Fruit fly (Drosophila melanogaster) whole organism, embryonic: Measurements from ENCODE around the gene CG17029.

Source experiments
- Aef1 ChIP-seq: fragments of 200-800 bp; sonication (Bioruptor generic); IDR thresholded peaks from 3 replicates; pipeline ENCODE4 v1.3.6; 2022; ENCODE audit warnings: missing biosample characterization, missing genetic modification characterization
- Antp ChIP-seq: fragments of 200-800 bp; sonication (Bioruptor generic); optimal IDR thresholded peaks from 3 replicates; lab custom pipeline; 2016; ENCODE audit warnings: missing biosample characterization, missing genetic modification characterization
- Asciz ChIP-seq: fragments of 200-800 bp; sonication (Bioruptor generic); optimal IDR thresholded peaks from 2 replicates; lab custom pipeline; 2017; ENCODE audit warnings: missing biosample characterization, mild to moderate bottlenecking, missing genetic modification characterization, missing genetic modification reagents
- Atf3 ChIP-seq: fragments of 200-800 bp; sonication (Bioruptor generic); optimal IDR thresholded peaks from 3 replicates; lab custom pipeline; 2016; ENCODE audit warnings: missing biosample characterization, missing genetic modification characterization
- Atf6 ChIP-seq: fragments of 200-800 bp; sonication (Bioruptor generic); IDR thresholded peaks from 2 replicates; pipeline ENCODE4 v1.3.6; 2022; ENCODE audit warnings: missing biosample characterization, missing genetic modification characterization
- Blimp-1 ChIP-seq: fragments of 200-800 bp; sonication (Bioruptor generic); optimal IDR thresholded peaks from 3 replicates; lab custom pipeline; 2018; ENCODE audit warnings: missing biosample characterization, missing genetic modification characterization, mild to moderate bottlenecking, moderate library complexity, missing genetic modification reagents
- C15 ChIP-seq: fragments of 200-800 bp; sonication (Bioruptor generic); IDR thresholded peaks from 3 replicates; pipeline ENCODE4 v1.3.6; 2022; ENCODE audit warnings: missing biosample characterization, missing genetic modification characterization
- CG10366 ChIP-seq: fragments of 200-800 bp; sonication (Bioruptor generic); IDR thresholded peaks from 2 replicates; pipeline ENCODE4 v1.3.6; 2022; ENCODE audit warnings: missing biosample characterization, missing genetic modification characterization
- CG11696 ChIP-seq: fragments of 200-800 bp; sonication (Bioruptor generic); IDR thresholded peaks from 2 replicates; pipeline ENCODE4 v1.3.6; 2022; ENCODE audit warnings: missing biosample characterization, missing genetic modification characterization
- CG12391 ChIP-seq: fragments of 200-800 bp; sonication (Bioruptor generic); optimal IDR thresholded peaks from 3 replicates; lab custom pipeline; 2018; ENCODE audit warnings: missing biosample characterization, mild to moderate bottlenecking, missing genetic modification characterization, moderate library complexity
- CG12744 ChIP-seq: fragments of 200-800 bp; sonication (Bioruptor generic); optimal IDR thresholded peaks from 2 replicates; lab custom pipeline; 2016; ENCODE audit warnings: missing biosample characterization, missing genetic modification characterization
- CG13296 ChIP-seq: fragments of 200-800 bp; sonication (Bioruptor generic); optimal IDR thresholded peaks from 3 replicates; lab custom pipeline; 2018; ENCODE audit warnings: missing biosample characterization, mild to moderate bottlenecking, missing genetic modification characterization
- CG14441 ChIP-seq: fragments of 200-800 bp; sonication (Bioruptor generic); IDR thresholded peaks from 2 replicates; pipeline ENCODE4 v1.3.6; 2022; ENCODE audit warnings: missing biosample characterization, missing genetic modification characterization
- CG14710 ChIP-seq: fragments of 200-800 bp; sonication (Bioruptor generic); optimal IDR thresholded peaks from 3 replicates; lab custom pipeline; 2019; ENCODE audit warnings: missing biosample characterization, mild to moderate bottlenecking, missing genetic modification characterization, moderate library complexity
- CG15269 ChIP-seq: fragments of 200-800 bp; sonication (Bioruptor generic); optimal IDR thresholded peaks from 2 replicates; lab custom pipeline; 2018; ENCODE audit warnings: missing biosample characterization, mild to moderate bottlenecking, missing genetic modification characterization, moderate library complexity
- CG17385 ChIP-seq: fragments of 200-800 bp; sonication (Bioruptor generic); optimal IDR thresholded peaks from 3 replicates; lab custom pipeline; 2018; ENCODE audit warnings: missing biosample characterization, mild to moderate bottlenecking, missing genetic modification characterization
- CG1832 ChIP-seq: fragments of 200-800 bp; sonication (Bioruptor generic); optimal IDR thresholded peaks from 2 replicates; lab custom pipeline; 2017; ENCODE audit warnings: missing biosample characterization, mild to moderate bottlenecking, missing genetic modification characterization, inconsistent platforms
- CG18476 ChIP-seq: fragments of 200-800 bp; sonication (Bioruptor generic); optimal IDR thresholded peaks from 2 replicates; lab custom pipeline; 2016; ENCODE audit warnings: missing biosample characterization, mild to moderate bottlenecking, missing genetic modification characterization
- CG32772 ChIP-seq: fragments of 200-800 bp; sonication (Bioruptor generic); IDR thresholded peaks from 2 replicates; pipeline ENCODE4 v1.3.6; 2022; ENCODE audit warnings: missing biosample characterization, missing genetic modification characterization
- CG3726 ChIP-seq: fragments of 200-800 bp; sonication (Bioruptor generic); IDR thresholded peaks from 3 replicates; pipeline ENCODE4, ENCODE4 v1.3.6; 2022; ENCODE audit warnings: missing biosample characterization, missing genetic modification characterization
- CG6689 ChIP-seq: fragments of 200-800 bp; sonication (Bioruptor generic); IDR thresholded peaks from 2 replicates; pipeline ENCODE4 v1.3.6; 2022; ENCODE audit warnings: missing biosample characterization, missing genetic modification characterization
- CG7786 ChIP-seq: fragments of 200-800 bp; sonication (Bioruptor generic); optimal IDR thresholded peaks from 2 replicates; lab custom pipeline; 2016; ENCODE audit warnings: missing biosample characterization, missing genetic modification characterization
- CG8765 ChIP-seq: fragments of 200-800 bp; sonication (Bioruptor generic); IDR thresholded peaks from 2 replicates; pipeline ENCODE4 v1.3.6; 2022; ENCODE audit warnings: missing biosample characterization, missing genetic modification characterization
- CG9215 ChIP-seq: fragments of 200-800 bp; sonication (Bioruptor generic); IDR thresholded peaks from 2 replicates; pipeline ENCODE4 v1.3.6; 2022; ENCODE audit warnings: missing biosample characterization, missing genetic modification characterization
- CTCF ChIP-seq: fragments of 200-800 bp; sonication (Bioruptor generic); optimal IDR thresholded peaks from 2 replicates; lab custom pipeline; 2017; ENCODE audit warnings: missing biosample characterization, mild to moderate bottlenecking, missing genetic modification characterization, moderate library complexity
- Dref ChIP-seq: fragments of 200-800 bp; sonication (Bioruptor generic); IDR thresholded peaks from 2 replicates; pipeline ENCODE4 v1.3.6; 2022; ENCODE audit warnings: missing biosample characterization, missing genetic modification characterization
- E2f1 ChIP-seq: fragments of 200-800 bp; sonication (Bioruptor generic); IDR thresholded peaks from 2 replicates; pipeline ENCODE4 v1.3.6; 2022; ENCODE audit warnings: missing biosample characterization, missing genetic modification characterization
- Ets65A ChIP-seq: fragments of 200-800 bp; sonication (Bioruptor generic); peaks from one replicate; lab custom pipeline; 2016; ENCODE audit warnings: missing biosample characterization, missing genetic modification characterization
- HHEX ChIP-seq: fragments of 200-800 bp; sonication (Bioruptor generic); optimal IDR thresholded peaks from 3 replicates; lab custom pipeline; 2017; ENCODE audit warnings: missing biosample characterization, mild to moderate bottlenecking, missing genetic modification characterization, missing genetic modification reagents
- HLH54F ChIP-seq: fragments of 200-800 bp; sonication (Bioruptor generic); optimal IDR thresholded peaks from 3 replicates; lab custom pipeline; 2016; ENCODE audit warnings: missing biosample characterization, missing genetic modification characterization
- Hr3 ChIP-seq: fragments of 200-800 bp; sonication (Bioruptor generic); optimal IDR thresholded peaks from 3 replicates; lab custom pipeline; 2016; ENCODE audit warnings: missing biosample characterization, missing genetic modification characterization
- MTF-1 ChIP-seq: fragments of 200-800 bp; sonication (Bioruptor generic); optimal IDR thresholded peaks from 2 replicates; lab custom pipeline; 2018; ENCODE audit warnings: missing biosample characterization, mild to moderate bottlenecking, missing genetic modification characterization, borderline replicate concordance
- Poxn ChIP-seq: fragments of 200-800 bp; sonication (Bioruptor generic); IDR thresholded peaks from 2 replicates; pipeline ENCODE4 v1.3.6; 2022; ENCODE audit warnings: missing biosample characterization, missing genetic modification characterization
- Side ChIP-seq: fragments of 200-800 bp; sonication (Bioruptor generic); optimal IDR thresholded peaks from 2 replicates; lab custom pipeline; 2016; ENCODE audit warnings: missing biosample characterization, missing genetic modification characterization
- Sox100B ChIP-seq: fragments of 200-800 bp; sonication (Bioruptor generic); optimal IDR thresholded peaks from 3 replicates; lab custom pipeline; 2018; ENCODE audit warnings: missing biosample characterization, mild to moderate bottlenecking, missing genetic modification characterization
- al ChIP-seq: fragments of 200-800 bp; sonication (Bioruptor generic); IDR thresholded peaks from 2 replicates; pipeline ENCODE4 v1.3.6; 2022; ENCODE audit warnings: missing biosample characterization, missing genetic modification characterization
- ase ChIP-seq: fragments of 200-800 bp; sonication (Bioruptor generic); IDR thresholded peaks from 3 replicates; pipeline ENCODE4 v1.3.6; 2022; ENCODE audit warnings: missing biosample characterization, missing genetic modification characterization
- az2 ChIP-seq: fragments of 200-800 bp; sonication (Bioruptor generic); optimal IDR thresholded peaks from 3 replicates; lab custom pipeline; 2016; ENCODE audit warnings: missing biosample characterization, missing genetic modification characterization
- cato ChIP-seq: fragments of 200-800 bp; sonication (Bioruptor generic); optimal IDR thresholded peaks from 2 replicates; lab custom pipeline; 2016; ENCODE audit warnings: missing biosample characterization, missing genetic modification characterization, borderline replicate concordance
- chn ChIP-seq: fragments of 200-800 bp; sonication (Bioruptor generic); optimal IDR thresholded peaks from 2 replicates; lab custom pipeline; 2016; ENCODE audit warnings: missing biosample characterization, missing genetic modification characterization
- crc ChIP-seq: fragments of 200-800 bp; sonication (Bioruptor generic); optimal IDR thresholded peaks from 2 replicates; lab custom pipeline; 2016; ENCODE audit warnings: missing biosample characterization, missing genetic modification characterization
- gsb ChIP-seq: fragments of 200-800 bp; sonication (Bioruptor generic); IDR thresholded peaks from 2 replicates; pipeline ENCODE4 v1.3.6; 2022; ENCODE audit warnings: missing biosample characterization, missing genetic modification characterization
- insv ChIP-seq, 2 experiments: fragments of 200-800 bp; sonication (Bioruptor generic); optimal IDR thresholded peaks; 3 replicates each; lab custom pipeline; 2016 to 2018; ENCODE audit warnings: missing biosample characterization in 2 of 2, missing genetic modification characterization in 2 of 2
- kay ChIP-seq: fragments of 200-800 bp; sonication (Bioruptor generic); optimal IDR thresholded peaks from 2 replicates; lab custom pipeline; 2016; ENCODE audit warnings: missing biosample characterization, missing genetic modification characterization
- oc ChIP-seq: fragments of 200-800 bp; sonication (Bioruptor generic); optimal IDR thresholded peaks from 2 replicates; lab custom pipeline; 2018; ENCODE audit warnings: missing biosample characterization, mild to moderate bottlenecking, missing genetic modification characterization, moderate library complexity
- pzg ChIP-seq: fragments of 200-800 bp; sonication (Bioruptor generic); optimal IDR thresholded peaks from 3 replicates; lab custom pipeline; 2018; ENCODE audit warnings: missing biosample characterization, mild to moderate bottlenecking, missing genetic modification characterization, moderate library complexity
- salm ChIP-seq: fragments of 200-800 bp; sonication (Bioruptor generic); optimal IDR thresholded peaks from 2 replicates; lab custom pipeline; 2018; ENCODE audit warnings: missing biosample characterization, mild to moderate bottlenecking, missing genetic modification characterization
- sc ChIP-seq, 3 experiments: fragments of >200 bp in 2 of 3; fragments of 200-800 bp in 1 of 3; sonication (Bioruptor generic) in 1 of 3; optimal IDR thresholded peaks; 2 replicates in 2 of 3; 3 replicates in 1 of 3; lab custom pipeline; 2017; ENCODE audit warnings: mild to moderate bottlenecking in 1 of 3, missing biosample characterization in 1 of 3, missing genetic modification characterization in 1 of 3, missing genetic modification reagents in 1 of 3
- sd ChIP-seq: fragments of 200-800 bp; sonication (Bioruptor generic); optimal IDR thresholded peaks from 3 replicates; lab custom pipeline; 2018; ENCODE audit warnings: missing biosample characterization, mild to moderate bottlenecking, missing genetic modification characterization, moderate library complexity
- tna ChIP-seq: fragments of 200-800 bp; sonication (Bioruptor generic); IDR thresholded peaks from 2 replicates; pipeline ENCODE4 v1.3.6; 2022; ENCODE audit warnings: missing biosample characterization, missing genetic modification characterization; ENCODE audit not compliant: partially characterized antibody
- zfh2 ChIP-seq: fragments of 200-800 bp; sonication (Bioruptor generic); optimal IDR thresholded peaks from 2 replicates; lab custom pipeline; 2016; ENCODE audit warnings: missing biosample characterization, missing genetic modification characterization

The CG17029 gene

dm6 chr3L:15999358-16000005, 22.8 kb downstream of the CG17029 start (continued):
- no peak for TF ChIP-seq gsb (GFP tag; lab: Robert Waterston, UW)
- TF ChIP-seq salm (tag; lab: Kevin White, UChicago), result peak; percentile 25
- no peak for TF ChIP-seq zfh2 (GFP tag; lab: Kevin White, UChicago)
- peak; percentile 38 for TF ChIP-seq Asciz (GFP tag; lab: Kevin White, UChicago)
- no peak for TF ChIP-seq CG8765 (GFP tag; lab: Robert Waterston, UW)
- TF ChIP-seq chn, result no peak
- peak; percentile 57 for TF ChIP-seq CG11696 (GFP tag; lab: Robert Waterston, UW)
- TF ChIP-seq Blimp-1 (GFP tag; lab: Kevin White, UChicago), result no peak
- TF ChIP-seq CG9215 (GFP tag; lab: Robert Waterston, UW), result no peak
- TF ChIP-seq cato (GFP tag; lab: Kevin White, UChicago), result no peak
- peak; percentile 14 for TF ChIP-seq Atf3 (GFP tag; lab: Kevin White, UChicago)
- no peak for TF ChIP-seq Antp (GFP tag; lab: Kevin White, UChicago)
- peak; percentile 43 for TF ChIP-seq HHEX
- peak; percentile 68 for TF ChIP-seq CG13296 (GFP tag; lab: Kevin White, UChicago)
- TF ChIP-seq pzg, result no peak
- no peak for TF ChIP-seq CTCF
- TF ChIP-seq CG6689, result 0 out of 2 replicates have a peak, but pooled peaks have one; percentile 10
- TF ChIP-seq al (GFP tag; lab: Robert Waterston, UW), result no peak
- no peak for TF ChIP-seq ase (GFP tag; lab: Robert Waterston, UW)
- TF ChIP-seq HLH54F, result peak; percentile 24
- peak; percentile 56 for TF ChIP-seq CG17385 (GFP tag; lab: Kevin White, UChicago)
- TF ChIP-seq Side, result no peak
- no peak for TF ChIP-seq MTF-1 (GFP tag; lab: Kevin White, UChicago)
- no peak for TF ChIP-seq crc
- peak; percentile 12 for TF ChIP-seq Hr3 (GFP tag; lab: Kevin White, UChicago)
- peak; percentile 37 for TF ChIP-seq CG14441 (GFP tag; lab: Robert Waterston, UW)
- no peak for TF ChIP-seq sc (optimal IDR thresholded peaks at IDR 0.05; lab: Kevin White, UChicago)
- TF ChIP-seq sc (GFP tag; optimal IDR thresholded peaks at IDR 0.05; lab: Kevin White, UChicago), result no peak
- no peak for TF ChIP-seq CG12744
- peak; percentile 55 for TF ChIP-seq E2f1 (GFP tag; lab: Robert Waterston, UW)
- TF ChIP-seq insv (GFP tag; optimal IDR thresholded peaks at IDR 0.05; lab: Kevin White, UChicago), result no peak
- peak; percentile 45 for TF ChIP-seq CG32772
- 0 out of 3 replicates have a peak, but pooled peaks have one; percentile 51 for TF ChIP-seq C15 (GFP tag; lab: Robert Waterston, UW)
- TF ChIP-seq CG1832 (GFP tag; lab: Kevin White, UChicago), result no peak
- TF ChIP-seq kay (GFP tag; lab: Kevin White, UChicago), result no peak
- TF ChIP-seq Aef1, result 0 out of 3 replicates have a peak, but pooled peaks have one; percentile 26
- TF ChIP-seq Ets65A (GFP tag; lab: Kevin White, UChicago), result no peak
- no peak for TF ChIP-seq oc
- TF ChIP-seq sd (tag; lab: Kevin White, UChicago), result peak; percentile 92
- TF ChIP-seq CG10366 (GFP tag; lab: Robert Waterston, UW), result peak; percentile 24; the same call in 1 of the 2 replicates
- TF ChIP-seq CG3726 (GFP tag; lab: Robert Waterston, UW), result no peak
- TF ChIP-seq Poxn (GFP tag; lab: Robert Waterston, UW), result peak; percentile 39; the same call in 1 of the 2 replicates
- TF ChIP-seq CG7786, result no peak
- TF ChIP-seq Atf6 (GFP tag; lab: Robert Waterston, UW), result peak; percentile 87
- TF ChIP-seq az2 (GFP tag; lab: Kevin White, UChicago), result no peak
- no peak for TF ChIP-seq tna
- peak; percentile 41 for TF ChIP-seq CG18476
- peak; percentile 30 for TF ChIP-seq Sox100B (GFP tag; lab: Kevin White, UChicago)
- no peak for TF ChIP-seq Dref
- TF ChIP-seq CG14710 (tag; lab: Kevin White, UChicago), result peak; percentile 11
- TF ChIP-seq CG15269 (tag; lab: Kevin White, UChicago), result peak; percentile 71
- peak; percentile 50 for TF ChIP-seq CG12391 (tag; lab: Kevin White, UChicago)
